Worm (Caenorhabditis elegans): ENCODE results near the gene unc-22.
A peak's percentile ranks its signal among the peaks of the same experiment; 100 is the strongest.

The unc-22 gene

ce11 chrIV:11957074-11957473 lies 53.7 kb downstream of the unc-22 start (continued):
- TF ChIP-seq lin-15B (tag; optimal IDR thresholded peaks at IDR 0.05) = no peak
- no peak for TF ChIP-seq jun-1 (tag; optimal IDR thresholded peaks at IDR 0.05)
- TF ChIP-seq nhr-12 (tag; optimal IDR thresholded peaks at IDR 0.05) = no peak
- TF ChIP-seq egl-13 (tag; optimal IDR thresholded peaks at IDR 0.05) = no peak
- TF ChIP-seq rnt-1 (tag; optimal IDR thresholded peaks at IDR 0.05) = peak; percentile 81
- no peak for TF ChIP-seq nhr-76 (tag; optimal IDR thresholded peaks at IDR 0.05)
- TF ChIP-seq mdl-1 (tag; optimal IDR thresholded peaks at IDR 0.05) = peak in 1 of 2 experiments; percentile 77
- no peak for TF ChIP-seq sptf-1 (tag; optimal IDR thresholded peaks at IDR 0.05)
- no peak for TF ChIP-seq ceh-88 (GFP tag; IDR thresholded peaks at IDR 0.05)
- no peak for TF ChIP-seq nhr-237 (tag; optimal IDR thresholded peaks at IDR 0.05)
- TF ChIP-seq lin-14 (GFP tag; optimal IDR thresholded peaks at IDR 0.05) = peak; percentile 65
- TF ChIP-seq F16B12.6 (tag; optimal IDR thresholded peaks at IDR 0.05) = no peak
- TF ChIP-seq ceh-90 (tag; optimal IDR thresholded peaks at IDR 0.05) = no peak
- peak in 1 of 2 experiments; percentile 13 for TF ChIP-seq efl-1 (optimal IDR thresholded peaks at IDR 0.05)
- TF ChIP-seq efl-1 (GFP tag; optimal IDR thresholded peaks at IDR 0.05 in 1 of 2) = peak in 1 of 2 experiments; percentile 2
- TF ChIP-seq ceh-63 (GFP tag; optimal IDR thresholded peaks at IDR 0.05) = no peak
- TF ChIP-seq nhr-11 (tag; optimal IDR thresholded peaks at IDR 0.05) = no peak
- TF ChIP-seq mef-2 (tag; optimal IDR thresholded peaks at IDR 0.05) = no peak
- TF ChIP-seq ceh-8 (GFP tag; optimal IDR thresholded peaks at IDR 0.05) = no peak
- no peak for TF ChIP-seq zag-1 (tag; optimal IDR thresholded peaks at IDR 0.05)
- no peak for TF ChIP-seq unc-62 (GFP tag; optimal IDR thresholded peaks at IDR 0.05)
- TF ChIP-seq pqm-1 (tag; optimal IDR thresholded peaks at IDR 0.05) = no peak
- TF ChIP-seq tbx-2 (tag; optimal IDR thresholded peaks at IDR 0.05) = peak; percentile 43
- no peak for TF ChIP-seq lir-3 (tag; optimal IDR thresholded peaks at IDR 0.05; ENCODE audit: poor library complexity)
- TF ChIP-seq xbp-1 (tag; optimal IDR thresholded peaks at IDR 0.05) = no peak
- no peak for TF ChIP-seq aly-2 (tag; optimal IDR thresholded peaks at IDR 0.05)
- no peak for TF ChIP-seq skn-1 (tag; optimal IDR thresholded peaks at IDR 0.05)
- no peak for TF ChIP-seq pax-3 (tag; optimal IDR thresholded peaks at IDR 0.05)
- TF ChIP-seq ztf-4 (tag; optimal IDR thresholded peaks at IDR 0.05) = no peak
- TF ChIP-seq C34B4.2 (tag; optimal IDR thresholded peaks at IDR 0.05) = no peak
- TF ChIP-seq zip-4 (GFP tag; optimal IDR thresholded peaks at IDR 0.05) = no peak

ce11 chrIV:11956387-11956786 lies 54.4 kb downstream of the unc-22 start:
- TF ChIP-seq vab-15 (tag; optimal IDR thresholded peaks at IDR 0.05) (peak; percentile 54), Y116A8C.19 (tag; optimal IDR thresholded peaks at IDR 0.05; ENCODE audit: borderline replicate concordance) (no peak), lin-14 (GFP tag; optimal IDR thresholded peaks at IDR 0.05) (peak; percentile 99), alr-1 (tag; optimal IDR thresholded peaks at IDR 0.05; ENCODE audit: borderline replicate concordance) (no peak), ceh-63 (GFP tag; optimal IDR thresholded peaks at IDR 0.05) (no peak), dsc-1 (tag; optimal IDR thresholded peaks at IDR 0.05) (peak; percentile 55), zip-4 (GFP tag; optimal IDR thresholded peaks at IDR 0.05) (peak; percentile 11), dpl-1 (GFP tag; optimal IDR thresholded peaks at IDR 0.05) (peak; percentile 49 to 66 (median 56)), mdl-1 (tag; optimal IDR thresholded peaks at IDR 0.05) (peak; percentile 98 to 100), pag-3 (tag; optimal IDR thresholded peaks at IDR 0.05; ENCODE audit: borderline replicate concordance, insufficient read depth) (no peak), ama-1 (optimal IDR thresholded peaks at IDR 0.05) (no peak), lir-3 (tag; optimal IDR thresholded peaks at IDR 0.05; ENCODE audit: poor library complexity) (peak; percentile 81), irx-1 (tag; optimal IDR thresholded peaks at IDR 0.05) (peak; percentile 84), unc-62 (GFP tag; optimal IDR thresholded peaks at IDR 0.05) (no peak), unc-30 (tag; optimal IDR thresholded peaks at IDR 0.05) (no peak), efl-3 (GFP tag; optimal IDR thresholded peaks at IDR 0.05) (no peak), jun-1 (tag; optimal IDR thresholded peaks at IDR 0.05) (peak; percentile 36), nhr-85 (tag) (peak; percentile 100), lin-35 (GFP tag; optimal IDR thresholded peaks at IDR 0.05) (peak; percentile 65 to 89), ztf-4 (tag; optimal IDR thresholded peaks at IDR 0.05) (peak; percentile 90), fkh-4 (tag; optimal IDR thresholded peaks at IDR 0.05; ENCODE audit: borderline replicate concordance) (no peak), elt-3 (tag; optimal IDR thresholded peaks at IDR 0.05) (peak; percentile 78 to 97 (median 92)), skn-1 (tag; optimal IDR thresholded peaks at IDR 0.05) (peak; percentile 54), F16B12.6 (tag; optimal IDR thresholded peaks at IDR 0.05) (no peak), nhr-47 (tag; optimal IDR thresholded peaks at IDR 0.05) (peak; percentile 88), ceh-82 (tag; optimal IDR thresholded peaks at IDR 0.05) (peak; percentile 39 to 62 (median 43)), C04F5.9 (tag; optimal IDR thresholded peaks at IDR 0.05) (peak; percentile 79), grh-1 (GFP tag; IDR thresholded peaks at IDR 0.05) (peak; percentile 87), mab-9 (GFP tag; IDR thresholded peaks at IDR 0.05) (peak; percentile 62), hpl-2 (GFP tag; optimal IDR thresholded peaks at IDR 0.05) (peak; percentile 46), fos-1 (tag; optimal IDR thresholded peaks at IDR 0.05) (peak; percentile 77)
